Worm (Caenorhabditis elegans) whole organism, midembryonic: ENCODE results near the gene C06A12.8.

Source experiments
- T22C8.4 ChIP-seq: fragments of 200-800 bp; sonication (Bioruptor generic); IDR thresholded peaks from 2 replicates; pipeline ENCODE4 v1.3.6; 2022; ENCODE audit warnings: missing genetic modification characterization, missing compliant biosample characterization
- cog-1 ChIP-seq: sonication (generic microtip); optimal IDR thresholded peaks from 2 replicates; lab custom pipeline; 2016; ENCODE audit warnings: missing genetic modification characterization, missing compliant biosample characterization
- klf-2 ChIP-seq: fragments of 200-800 bp; sonication (Bioruptor generic); conservative IDR thresholded peaks from 2 replicates; pipeline ENCODE4 v1.3.6; 2022; ENCODE audit warnings: missing genetic modification reagents, missing genetic modification characterization, missing compliant biosample characterization
- ref-1 ChIP-seq: fragments of 200-800 bp; sonication (Bioruptor generic); conservative IDR thresholded peaks from 2 replicates; pipeline ENCODE4 v1.3.6; 2022; ENCODE audit warnings: missing genetic modification reagents, missing genetic modification characterization, missing compliant biosample characterization
- tab-1 ChIP-seq: fragments of 200-800 bp; sonication (Bioruptor generic); IDR thresholded peaks from 2 replicates; pipeline ENCODE4 v1.3.6; 2022; ENCODE audit warnings: missing genetic modification characterization, missing compliant biosample characterization
- ztf-23 ChIP-seq: fragments of 200-800 bp; sonication (Bioruptor generic); IDR thresholded peaks from 2 replicates; pipeline ENCODE4 v1.3.6; 2022; ENCODE audit warnings: missing genetic modification reagents, missing genetic modification characterization, missing compliant biosample characterization
- ztf-29 ChIP-seq: fragments of 200-800 bp; sonication (Bioruptor generic); IDR thresholded peaks from 2 replicates; pipeline ENCODE4 v1.3.6; 2022; ENCODE audit warnings: missing genetic modification reagents, missing genetic modification characterization, missing compliant biosample characterization

DNA sequence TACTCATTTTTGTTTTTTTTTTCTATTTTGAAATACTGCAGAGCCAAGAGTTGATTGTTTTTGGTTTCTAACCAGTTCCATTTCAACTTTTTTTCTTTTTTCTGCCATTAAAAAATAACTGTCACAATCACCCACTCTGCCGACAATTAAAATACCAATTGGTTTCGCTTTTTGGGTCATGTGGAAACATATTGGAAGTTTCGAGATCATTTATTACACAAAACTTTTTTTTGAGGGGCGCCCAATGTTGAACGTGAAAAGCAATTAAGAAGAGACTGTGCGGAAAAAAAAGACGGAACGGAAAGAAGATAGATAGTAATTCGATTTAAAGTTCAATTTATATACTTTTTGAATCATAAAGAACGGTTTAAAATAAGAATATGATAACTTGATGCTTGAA, 36.9 kb downstream of the C06A12.8 start:
- TF ChIP-seq T22C8.4 (GFP tag; lab: Robert Waterston, UW) (no peak), ref-1 (no peak), tab-1 (GFP tag; lab: Robert Waterston, UW) (no peak), klf-2 (GFP tag; lab: Robert Waterston, UW) (no peak), ztf-23 (GFP tag; lab: Robert Waterston, UW) (no peak), ztf-29 (no peak), cog-1 (no peak)
